Fruit fly (Drosophila melanogaster) whole organism, embryonic: ENCODE data around the gene MICAL-like.

Source experiments
- CG14014 ChIP-seq: fragments of 200-800 bp; sonication (Bioruptor generic); IDR thresholded peaks from 2 replicates; pipeline ENCODE4 v1.3.6; 2022; ENCODE audit warnings: missing biosample characterization, missing genetic modification characterization
- CG14860 ChIP-seq: fragments of 200-800 bp; sonication (Bioruptor generic); IDR thresholded peaks from 3 replicates; pipeline ENCODE4 v1.3.6; 2022; ENCODE audit warnings: missing biosample characterization, missing genetic modification characterization; ENCODE audit not compliant: partially characterized antibody
- CG15696 ChIP-seq: fragments of 200-800 bp; sonication (Bioruptor generic); optimal IDR thresholded peaks from 2 replicates; lab custom pipeline; 2019; ENCODE audit warnings: missing biosample characterization, mild to moderate bottlenecking, missing genetic modification characterization, moderate library complexity
- CG4707 ChIP-seq: fragments of 200-800 bp; sonication (Bioruptor generic); optimal IDR thresholded peaks from 2 replicates; lab custom pipeline; 2018; ENCODE audit warnings: missing biosample characterization, mild to moderate bottlenecking, missing genetic modification characterization, moderate library complexity
- fru ChIP-seq: fragments of >200 bp; optimal IDR thresholded peaks from 2 replicates; lab custom pipeline; 2017

dm6 chr3L:13019249-13019956 is 4.3 kb upstream of the MICAL-like start:
- TF ChIP-seq CG15696 (tag; lab: Kevin White, UChicago) (no peak), CG14014 (GFP tag; lab: Robert Waterston, UW) (no peak), CG14860 (no peak), CG4707 (GFP tag; lab: Kevin White, UChicago) (no peak), fru (lab: Kevin White, UChicago) (no peak)
